Worm (Caenorhabditis elegans) whole organism, early embryonic: ENCODE measurements around the gene Y102A11A.3.

Experiments
- B0310.2 ChIP-seq: sonication (generic microtip); optimal IDR thresholded peaks from 2 replicates; lab custom pipeline; 2016; ENCODE audit warnings: mild to moderate bottlenecking, missing genetic modification characterization, missing compliant biosample characterization
- F13C5.2 ChIP-seq: sonication (generic microtip); optimal IDR thresholded peaks from 2 replicates; lab custom pipeline; 2017; ENCODE audit warnings: mild to moderate bottlenecking, missing genetic modification characterization, inconsistent platforms, missing compliant biosample characterization
- aly-1 ChIP-seq: sonication (generic microtip); optimal IDR thresholded peaks from 2 replicates; lab custom pipeline; 2016; ENCODE audit warnings: missing genetic modification characterization, missing compliant biosample characterization
- ama-1 ChIP-seq: fragments of 150-350 bp; optimal IDR thresholded peaks from 2 replicates; lab custom pipeline; 2014
- ceh-13 ChIP-seq: fragments of 200-800 bp; sonication (Bioruptor generic); optimal IDR thresholded peaks from 2 replicates; lab custom pipeline; 2018; ENCODE audit warnings: mild to moderate bottlenecking, missing genetic modification characterization, missing compliant biosample characterization
- ceh-36 ChIP-seq: sonication (generic microtip); optimal IDR thresholded peaks from 2 replicates; lab custom pipeline; 2016; ENCODE audit warnings: missing genetic modification characterization, inconsistent platforms, missing compliant biosample characterization
- ets-7 ChIP-seq: sonication (generic microtip); optimal IDR thresholded peaks from 2 replicates; lab custom pipeline; 2016; ENCODE audit warnings: missing genotype, missing genetic modification characterization, missing compliant biosample characterization
- flt-1 ChIP-seq: fragments of 200-800 bp; sonication (Bioruptor generic); IDR thresholded peaks from 2 replicates; pipeline ENCODE4 v1.3.6; 2022; ENCODE audit warnings: missing genetic modification characterization, missing compliant biosample characterization
- hmbx-1 ChIP-seq: sonication (generic microtip); optimal IDR thresholded peaks from 2 replicates; lab custom pipeline; 2016; ENCODE audit warnings: mild to moderate bottlenecking, missing genetic modification characterization, missing compliant biosample characterization
- hmg-4 ChIP-seq: fragments of 200-800 bp; sonication (Bioruptor generic); optimal IDR thresholded peaks from 2 replicates; lab custom pipeline; 2018; ENCODE audit warnings: mild to moderate bottlenecking, missing genetic modification characterization, missing compliant biosample characterization
- pes-1 ChIP-seq: fragments of 200-800 bp; sonication (Bioruptor generic); IDR thresholded peaks from 2 replicates; pipeline ENCODE4 v1.3.6; 2022; ENCODE audit warnings: missing genetic modification reagents, missing genetic modification characterization, missing compliant biosample characterization
- scrt-1 ChIP-seq: fragments of 200-800 bp; sonication (Bioruptor generic); IDR thresholded peaks from 2 replicates; pipeline ENCODE4 v1.3.6; 2022; ENCODE audit warnings: missing genetic modification characterization, missing compliant biosample characterization
- sea-1 ChIP-seq: fragments of 200-800 bp; sonication (Bioruptor generic); conservative IDR thresholded peaks from 2 replicates; pipeline ENCODE4 v1.3.6; 2022; ENCODE audit warnings: missing genetic modification characterization, missing compliant biosample characterization
- tbx-11 ChIP-seq: fragments of 200-800 bp; sonication (Bioruptor generic); IDR thresholded peaks from 2 replicates; pipeline ENCODE4 v1.3.6; 2022; ENCODE audit warnings: missing genetic modification characterization, missing compliant biosample characterization

DNA sequence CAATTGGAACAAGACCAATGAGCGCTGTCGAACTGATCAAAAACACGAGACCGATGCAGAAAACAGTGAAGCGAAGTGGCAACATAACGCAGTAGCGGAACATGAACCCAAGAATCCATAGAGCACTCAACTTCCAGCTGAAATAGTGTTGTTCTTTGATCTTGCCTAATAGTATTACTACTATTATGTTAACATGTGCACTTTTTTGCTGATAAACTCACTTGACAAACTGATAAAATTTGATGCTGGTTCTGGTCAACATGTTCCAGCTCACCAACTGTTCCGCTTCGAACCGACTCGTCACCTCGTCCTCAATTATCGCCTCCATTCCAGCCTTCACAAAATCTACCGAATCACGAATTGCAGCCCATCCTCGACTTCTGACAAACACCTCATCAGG lies 49.3 kb downstream of the Y102A11A.3 start:
- no peak for TF ChIP-seq hmbx-1 (tag; lab: Kevin White, UChicago)
- no peak for TF ChIP-seq ama-1 (lab: Kevin White, UChicago)
- TF ChIP-seq hmg-4 (GFP tag; lab: Kevin White, UChicago): no peak
- TF ChIP-seq flt-1 (GFP tag; lab: Robert Waterston, UW): no peak
- no peak for TF ChIP-seq aly-1
- TF ChIP-seq F13C5.2 (tag; lab: Kevin White, UChicago): no peak
- no peak for TF ChIP-seq scrt-1
- TF ChIP-seq ceh-36 (tag; lab: Kevin White, UChicago): no peak
- TF ChIP-seq sea-1 (GFP tag; lab: Robert Waterston, UW): no peak
- TF ChIP-seq tbx-11: no peak
- no peak for TF ChIP-seq ets-7 (tag; lab: Kevin White, UChicago)
- TF ChIP-seq pes-1 (GFP tag; lab: Robert Waterston, UW): no peak
- no peak for TF ChIP-seq B0310.2
- no peak for TF ChIP-seq ceh-13
